Fruit fly (Drosophila melanogaster): ENCODE results near the gene e.

DNA sequence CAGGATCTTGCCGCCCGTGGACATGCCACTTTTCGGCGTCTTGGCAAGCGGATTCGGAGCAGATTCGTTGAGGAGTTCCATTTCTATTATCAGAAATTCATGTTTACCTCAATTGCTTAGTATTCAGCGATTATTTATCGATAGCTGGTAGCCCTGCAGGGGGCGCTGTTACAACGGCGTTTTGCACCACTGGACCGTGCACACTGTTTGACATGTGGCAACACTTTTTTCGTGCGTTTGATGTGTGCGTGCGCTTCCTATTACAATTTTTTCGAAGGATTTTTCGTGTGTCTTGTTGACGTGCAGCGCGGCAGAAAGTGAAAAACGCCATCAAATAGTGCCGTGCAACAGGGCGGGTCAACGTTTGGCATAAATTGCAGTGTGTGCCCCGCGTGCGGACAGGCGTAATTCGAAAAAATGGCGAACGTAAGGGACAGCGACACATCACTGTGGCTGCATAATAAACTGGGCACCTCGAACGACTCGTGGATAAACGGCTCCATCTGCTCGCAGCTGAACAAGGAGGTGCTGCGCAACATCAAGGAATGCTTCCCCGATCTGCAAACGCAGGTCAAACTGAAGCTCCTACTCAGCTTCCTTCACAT, 13.4 kb downstream of the e start, which contains the start of the genes CG3337 and Nelf-A:
- TF ChIP-seq lola (GFP tag; optimal IDR thresholded peaks at IDR 0.05) (no peak), psq (GFP tag; optimal IDR thresholded peaks at IDR 0.05) (peak; percentile 35), foxo (GFP tag; optimal IDR thresholded peaks at IDR 0.05) (peak in 1 of 2 experiments; percentile 63)

All from whole organism, wandering third instar larva.